Fruit fly (Drosophila melanogaster) whole organism, prepupa: Measurements from ENCODE around the gene Prx5.

Experiments
- Blimp-1 ChIP-seq: fragments of 200-800 bp; sonication (Bioruptor generic); optimal IDR thresholded peaks from 3 replicates; lab custom pipeline; 2017; ENCODE audit warnings: missing biosample characterization, missing genetic modification characterization, mild to moderate bottlenecking, moderate library complexity, missing genetic modification reagents
- CG10631 ChIP-seq: fragments of 200-800 bp; sonication (Bioruptor generic); optimal IDR thresholded peaks from 2 replicates; lab custom pipeline; 2016; ENCODE audit warnings: missing biosample characterization, missing genetic modification characterization
- CG10669 ChIP-seq: fragments of 200-800 bp; sonication (Bioruptor generic); optimal IDR thresholded peaks from 3 replicates; lab custom pipeline; 2018; ENCODE audit warnings: missing biosample characterization, mild to moderate bottlenecking, missing genetic modification characterization, moderate library complexity
- CG11294 ChIP-seq: fragments of 200-800 bp; sonication (Bioruptor generic); IDR thresholded peaks from 2 replicates; pipeline ENCODE4 v1.3.6; 2022; ENCODE audit warnings: missing biosample characterization, missing genetic modification characterization
- CG11762 ChIP-seq: fragments of 200-800 bp; sonication (Bioruptor generic); optimal IDR thresholded peaks from 3 replicates; lab custom pipeline; 2016; ENCODE audit warnings: missing biosample characterization, missing genetic modification characterization; ENCODE audit not compliant: insufficient read depth
- CG15336 ChIP-seq: fragments of 200-800 bp; sonication (Bioruptor generic); IDR thresholded peaks from 2 replicates; pipeline ENCODE4 v1.3.6; 2022; ENCODE audit warnings: missing biosample characterization, missing genetic modification characterization
- CG1621 ChIP-seq: fragments of 200-800 bp; sonication (Bioruptor generic); optimal IDR thresholded peaks from 3 replicates; lab custom pipeline; 2018; ENCODE audit warnings: missing biosample characterization, mild to moderate bottlenecking, missing genetic modification characterization
- CG16779 ChIP-seq: fragments of 200-800 bp; sonication (Bioruptor generic); optimal IDR thresholded peaks from 3 replicates; lab custom pipeline; 2017; ENCODE audit warnings: missing biosample characterization, mild to moderate bottlenecking, missing genetic modification characterization
- CG3032 ChIP-seq: fragments of 200-800 bp; optimal IDR thresholded peaks from 2 replicates; lab custom pipeline; 2019; ENCODE audit warnings: missing biosample characterization, mild to moderate bottlenecking, missing genetic modification characterization, moderate library complexity
- CG31627 ChIP-seq: fragments of 200-800 bp; sonication (Bioruptor generic); optimal IDR thresholded peaks from 3 replicates; lab custom pipeline; 2016; ENCODE audit warnings: missing biosample characterization, missing genetic modification characterization
- CG32006 ChIP-seq: fragments of 200-800 bp; sonication (Bioruptor generic); optimal IDR thresholded peaks from 3 replicates; lab custom pipeline; 2017; ENCODE audit warnings: missing biosample characterization, mild to moderate bottlenecking, missing genetic modification characterization
- CG34406 ChIP-seq: fragments of 200-800 bp; sonication (Bioruptor generic); optimal IDR thresholded peaks from 3 replicates; lab custom pipeline; 2016; ENCODE audit warnings: missing biosample characterization, missing genetic modification characterization
- CG3919 ChIP-seq: fragments of 200-800 bp; sonication (Bioruptor generic); optimal IDR thresholded peaks from 3 replicates; lab custom pipeline; 2016; ENCODE audit warnings: missing biosample characterization, missing genetic modification characterization
- CG4318 ChIP-seq: fragments of 200-800 bp; sonication (Bioruptor generic); optimal IDR thresholded peaks from 3 replicates; lab custom pipeline; 2017; ENCODE audit warnings: missing biosample characterization, mild to moderate bottlenecking, missing genetic modification characterization
- CG6163 ChIP-seq: fragments of 200-800 bp; sonication (Bioruptor generic); IDR thresholded peaks from 3 replicates; pipeline ENCODE4 v1.3.6; 2022; ENCODE audit warnings: missing biosample characterization, missing genetic modification characterization
- CG6792 ChIP-seq: fragments of 200-800 bp; sonication (Bioruptor generic); optimal IDR thresholded peaks from 3 replicates; lab custom pipeline; 2016; ENCODE audit warnings: missing biosample characterization, missing genetic modification characterization
- CG6808 ChIP-seq: fragments of 200-800 bp; sonication (Bioruptor generic); optimal IDR thresholded peaks from 3 replicates; lab custom pipeline; 2017; ENCODE audit warnings: missing biosample characterization, missing genetic modification characterization, mild to moderate bottlenecking, moderate library complexity, missing genetic modification reagents
- CG6854 ChIP-seq: fragments of 200-800 bp; sonication (Bioruptor generic); optimal IDR thresholded peaks from 2 replicates; lab custom pipeline; 2017; ENCODE audit warnings: missing biosample characterization, mild to moderate bottlenecking, missing genetic modification characterization
- CG7368 ChIP-seq: fragments of 200-800 bp; sonication (Bioruptor generic); optimal IDR thresholded peaks from 3 replicates; lab custom pipeline; 2016; ENCODE audit warnings: missing biosample characterization, missing genetic modification characterization
- CG8119 ChIP-seq: fragments of 200-800 bp; sonication (Bioruptor generic); IDR thresholded peaks from 3 replicates; pipeline ENCODE4 v1.3.6; 2022; ENCODE audit warnings: missing biosample characterization, missing genetic modification characterization
- CG8319 ChIP-seq: fragments of 200-800 bp; sonication (Bioruptor generic); optimal IDR thresholded peaks from 3 replicates; lab custom pipeline; 2016; ENCODE audit warnings: missing biosample characterization, missing genetic modification characterization
- CG9139 ChIP-seq: fragments of 200-800 bp; sonication (Bioruptor generic); optimal IDR thresholded peaks from 3 replicates; lab custom pipeline; 2017; ENCODE audit warnings: missing biosample characterization, mild to moderate bottlenecking, missing genetic modification characterization
- Eip75B ChIP-seq: fragments of 200-800 bp; sonication (Bioruptor generic); optimal IDR thresholded peaks from 3 replicates; lab custom pipeline; 2016; ENCODE audit warnings: missing biosample characterization, missing genetic modification characterization
- Eip78C ChIP-seq: fragments of 200-800 bp; sonication (Bioruptor generic); peaks from one replicate; lab custom pipeline; 2016; ENCODE audit warnings: missing biosample characterization, missing genetic modification characterization
- Eip93F ChIP-seq: fragments of 200-800 bp; sonication (Bioruptor generic); optimal IDR thresholded peaks from 2 replicates; lab custom pipeline; 2016; ENCODE audit warnings: missing biosample characterization, mild to moderate bottlenecking, missing genetic modification characterization
- Ets21C ChIP-seq: fragments of 200-800 bp; sonication (Bioruptor generic); optimal IDR thresholded peaks from 3 replicates; lab custom pipeline; 2016; ENCODE audit warnings: missing biosample characterization, missing genetic modification characterization
- Ets96B ChIP-seq: fragments of 200-800 bp; optimal IDR thresholded peaks from 2 replicates; lab custom pipeline; 2019; ENCODE audit warnings: missing biosample characterization, mild to moderate bottlenecking, missing genetic modification characterization, moderate library complexity
- Hr38 ChIP-seq: sonication (Bioruptor generic); optimal IDR thresholded peaks from 2 replicates; lab custom pipeline; 2016; ENCODE audit warnings: missing biosample characterization, missing genetic modification characterization
- Met ChIP-seq: fragments of 200-800 bp; sonication (Bioruptor generic); optimal IDR thresholded peaks from 3 replicates; lab custom pipeline; 2016; ENCODE audit warnings: missing biosample characterization, missing genetic modification characterization
- OdsH ChIP-seq: fragments of 200-800 bp; sonication (Bioruptor generic); optimal IDR thresholded peaks from 3 replicates; lab custom pipeline; 2016; ENCODE audit warnings: missing biosample characterization, missing genetic modification characterization
- Smox ChIP-seq: fragments of 200-800 bp; sonication (Bioruptor generic); optimal IDR thresholded peaks from 3 replicates; lab custom pipeline; 2016; ENCODE audit warnings: missing biosample characterization, missing genetic modification characterization
- Sox14 ChIP-seq: fragments of 200-800 bp; sonication (Bioruptor generic); optimal IDR thresholded peaks from 3 replicates; lab custom pipeline; 2016; ENCODE audit warnings: missing biosample characterization, missing genetic modification characterization
- Sox15 ChIP-seq: fragments of 200-800 bp; sonication (Bioruptor generic); optimal IDR thresholded peaks from 3 replicates; lab custom pipeline; 2016; ENCODE audit warnings: missing biosample characterization, missing genetic modification characterization
- achi ChIP-seq: fragments of 200-800 bp; sonication (Bioruptor generic); optimal IDR thresholded peaks from 3 replicates; lab custom pipeline; 2016; ENCODE audit warnings: missing biosample characterization, missing genetic modification characterization
- acj6 ChIP-seq: fragments of 200-800 bp; sonication (Bioruptor generic); optimal IDR thresholded peaks from 3 replicates; lab custom pipeline; 2016; ENCODE audit warnings: missing biosample characterization, missing genetic modification characterization
- cyc ChIP-seq: fragments of 200-800 bp; sonication (Bioruptor generic); optimal IDR thresholded peaks from 3 replicates; lab custom pipeline; 2016; ENCODE audit warnings: missing biosample characterization, missing genetic modification characterization
- dac ChIP-seq: fragments of 200-800 bp; sonication (Bioruptor generic); optimal IDR thresholded peaks from 2 replicates; lab custom pipeline; 2017; ENCODE audit warnings: missing biosample characterization, mild to moderate bottlenecking, missing genetic modification characterization
- dsx ChIP-seq: fragments of 200-800 bp; optimal IDR thresholded peaks from 3 replicates; lab custom pipeline; 2019; ENCODE audit warnings: missing biosample characterization, mild to moderate bottlenecking, missing genetic modification characterization, moderate library complexity; ENCODE audit not compliant: poor library complexity, severe bottlenecking
- eg ChIP-seq: fragments of 200-800 bp; sonication (Bioruptor generic); IDR thresholded peaks from 3 replicates; pipeline ENCODE4 v1.3.6; 2022; ENCODE audit warnings: missing biosample characterization, missing genetic modification characterization
- esn ChIP-seq: fragments of 200-800 bp; sonication (Bioruptor generic); optimal IDR thresholded peaks from 2 replicates; lab custom pipeline; 2016; ENCODE audit warnings: missing biosample characterization, mild to moderate bottlenecking, missing genetic modification characterization, moderate library complexity
- fd59A ChIP-seq: fragments of 200-800 bp; sonication (Bioruptor generic); optimal IDR thresholded peaks from 2 replicates; lab custom pipeline; 2017; ENCODE audit warnings: missing biosample characterization, mild to moderate bottlenecking, missing genetic modification characterization, missing genetic modification reagents
- fd85E ChIP-seq: fragments of 200-800 bp; sonication (Bioruptor generic); optimal IDR thresholded peaks from 3 replicates; lab custom pipeline; 2016; ENCODE audit warnings: missing biosample characterization, missing genetic modification characterization
- fkh ChIP-seq: fragments of 200-800 bp; sonication (Bioruptor generic); optimal IDR thresholded peaks from 3 replicates; lab custom pipeline; 2017; ENCODE audit warnings: missing biosample characterization, mild to moderate bottlenecking, missing genetic modification characterization, moderate library complexity
- lz ChIP-seq: fragments of 200-800 bp; sonication (Bioruptor generic); optimal IDR thresholded peaks from 3 replicates; lab custom pipeline; 2016; ENCODE audit warnings: missing biosample characterization, missing genetic modification characterization
- net ChIP-seq: fragments of 200-800 bp; sonication (Bioruptor generic); optimal IDR thresholded peaks from 3 replicates; lab custom pipeline; 2016; ENCODE audit warnings: missing biosample characterization, missing genetic modification characterization
- pdm3 ChIP-seq: fragments of 200-800 bp; sonication (Bioruptor generic); optimal IDR thresholded peaks from 3 replicates; lab custom pipeline; 2016; ENCODE audit warnings: missing biosample characterization, missing genetic modification characterization
- salr ChIP-seq, 2 experiments: fragments of 200-800 bp; sonication (Bioruptor generic); optimal IDR thresholded peaks; 3 replicates each; lab custom pipeline; 2016 to 2018; ENCODE audit warnings: missing biosample characterization in 2 of 2, missing genetic modification characterization in 2 of 2, mild to moderate bottlenecking in 1 of 2
- spab ChIP-seq: fragments of 200-800 bp; sonication (Bioruptor generic); optimal IDR thresholded peaks from 2 replicates; lab custom pipeline; 2017; ENCODE audit warnings: missing biosample characterization, mild to moderate bottlenecking, missing genetic modification characterization, missing genetic modification reagents
- ss ChIP-seq, 2 experiments: fragments of 200-800 bp; sonication (Bioruptor generic); optimal IDR thresholded peaks; 2 replicates in 1 of 2; 3 replicates in 1 of 2; lab custom pipeline; 2017 to 2018; ENCODE audit warnings: mild to moderate bottlenecking in 2 of 2, missing biosample characterization in 2 of 2, missing genetic modification characterization in 2 of 2, moderate library complexity in 1 of 2
- svp ChIP-seq: fragments of 200-800 bp; sonication (Bioruptor generic); peaks from one replicate; lab custom pipeline; 2016; ENCODE audit warnings: missing biosample characterization, missing genetic modification characterization
- topi ChIP-seq: fragments of 200-800 bp; sonication (Bioruptor generic); optimal IDR thresholded peaks from 3 replicates; lab custom pipeline; 2016; ENCODE audit warnings: missing biosample characterization, missing genetic modification characterization
- vri ChIP-seq: fragments of 200-800 bp; sonication (Bioruptor generic); optimal IDR thresholded peaks from 3 replicates; lab custom pipeline; 2016; ENCODE audit warnings: missing biosample characterization, mild to moderate bottlenecking, missing genetic modification characterization

The Prx5 gene

DNA sequence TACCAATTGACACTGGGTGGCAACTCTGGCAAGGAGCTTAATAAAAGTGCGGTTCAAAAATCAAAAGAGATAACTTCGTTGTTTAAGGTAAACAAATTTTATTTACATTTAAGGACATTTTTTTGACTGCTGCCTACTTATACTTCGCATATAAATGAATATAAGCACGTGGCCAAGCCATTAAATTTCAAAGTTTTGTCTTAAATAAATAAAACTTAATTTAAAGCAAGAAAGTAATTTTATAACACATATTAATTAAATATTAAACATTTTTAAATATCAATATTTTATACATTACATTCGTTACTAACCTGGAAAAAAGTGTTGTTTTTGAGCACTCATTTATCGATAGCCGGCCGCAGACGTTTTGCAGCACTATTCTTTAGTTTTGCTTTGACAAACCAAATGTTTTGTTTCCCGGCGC, 21.6 kb upstream of the Prx5 start, which contains the start of the genes CG12321 and MED17:
CG12321 (minus strand) TSS at position 6 of the 424 bp plus-strand sequence.
MED17 (plus strand) TSS at position 371 of the 424 bp plus-strand sequence.
- TF ChIP-seq cyc (GFP tag; lab: Kevin White, UChicago): peak; percentile 80
- no peak for TF ChIP-seq CG6808 (GFP tag; lab: Kevin White, UChicago)
- no peak for TF ChIP-seq Hr38 (GFP tag; lab: Kevin White, UChicago)
- TF ChIP-seq CG1621 (tag; lab: Kevin White, UChicago): peak; percentile 54
- TF ChIP-seq fd59A (GFP tag; lab: Kevin White, UChicago): peak; percentile 72
- peak; percentile 80 for TF ChIP-seq Ets96B (tag; lab: Kevin White, UChicago)
- no peak for TF ChIP-seq svp (GFP tag; lab: Kevin White, UChicago)
- TF ChIP-seq achi (GFP tag; lab: Kevin White, UChicago): peak; percentile 88
- TF ChIP-seq CG6163: peak; percentile 77
- TF ChIP-seq Smox (GFP tag; lab: Kevin White, UChicago): no peak
- no peak for TF ChIP-seq CG16779
- peak; percentile 72; the same call in 2 of the 3 replicates for TF ChIP-seq CG8119
- TF ChIP-seq CG11762: peak; percentile 75
- no peak for TF ChIP-seq fkh (GFP tag; lab: Kevin White, UChicago)
- peak; percentile 83 for TF ChIP-seq CG31627 (GFP tag; lab: Kevin White, UChicago)
- TF ChIP-seq Blimp-1 (GFP tag; lab: Kevin White, UChicago): peak; percentile 77
- peak; percentile 37 for TF ChIP-seq CG6854
- peak; percentile 84 for TF ChIP-seq CG3032
- TF ChIP-seq acj6 (GFP tag; lab: Kevin White, UChicago): peak; percentile 93
- TF ChIP-seq CG7368: peak; percentile 80
- peak; percentile 6 for TF ChIP-seq CG9139 (GFP tag; lab: Kevin White, UChicago)
- peak; percentile 65 for TF ChIP-seq Ets21C (GFP tag; lab: Kevin White, UChicago)
- peak; percentile 57 for TF ChIP-seq dac (GFP tag; lab: Kevin White, UChicago)
- peak; percentile 81 for TF ChIP-seq Sox14 (GFP tag; lab: Kevin White, UChicago)
- peak; percentile 43 to 89 for TF ChIP-seq salr (GFP tag; optimal IDR thresholded peaks at IDR 0.05; lab: Kevin White, UChicago)
- TF ChIP-seq Eip93F (GFP tag; lab: Kevin White, UChicago): no peak
- TF ChIP-seq Eip75B (GFP tag; lab: Kevin White, UChicago): no peak
- peak; percentile 77 for TF ChIP-seq topi
- peak; percentile 80 for TF ChIP-seq pdm3 (GFP tag; lab: Kevin White, UChicago)
- TF ChIP-seq Eip78C (GFP tag; lab: Kevin White, UChicago): peak; percentile 91
- peak; percentile 72; the same call in 1 of the 2 replicates for TF ChIP-seq CG11294 (GFP tag; lab: Robert Waterston, UW)
- TF ChIP-seq OdsH: peak; percentile 92
- TF ChIP-seq CG32006 (GFP tag; lab: Kevin White, UChicago): peak; percentile 92
- peak; percentile 59 for TF ChIP-seq dsx (GFP tag; lab: Kevin White, UChicago)
- peak; percentile 87 for TF ChIP-seq CG34406
- peak; percentile 80 for TF ChIP-seq esn
- TF ChIP-seq Sox15 (GFP tag; lab: Kevin White, UChicago): peak; percentile 86
- peak; percentile 82 for TF ChIP-seq CG15336 (GFP tag; lab: Robert Waterston, UW)
- TF ChIP-seq CG6792 (GFP tag; lab: Kevin White, UChicago): peak; percentile 64
- TF ChIP-seq lz (GFP tag; lab: Kevin White, UChicago): peak; percentile 72
- TF ChIP-seq CG10631 (GFP tag; lab: Kevin White, UChicago): peak; percentile 90
- TF ChIP-seq CG4318 (GFP tag; lab: Kevin White, UChicago): peak; percentile 88
- peak; percentile 82 for TF ChIP-seq Met
- peak; percentile 75 for TF ChIP-seq CG8319
- TF ChIP-seq vri: no peak
- peak; percentile 88 for TF ChIP-seq CG3919 (GFP tag; lab: Kevin White, UChicago)
- no peak for TF ChIP-seq ss (GFP tag; optimal IDR thresholded peaks at IDR 0.05; lab: Kevin White, UChicago)
- peak; percentile 76 for TF ChIP-seq net (GFP tag; lab: Kevin White, UChicago)
- no peak for TF ChIP-seq spab (GFP tag; lab: Kevin White, UChicago)
- peak; percentile 78 for TF ChIP-seq CG10669 (GFP tag; lab: Kevin White, UChicago)
- TF ChIP-seq fd85E: peak; percentile 54
- peak; percentile 85 for TF ChIP-seq eg (GFP tag; lab: Robert Waterston, UW)
